Worm (Caenorhabditis elegans) whole organism, L1 larva: Measurements from ENCODE around the gene ptr-3.

Source experiments
- C34B4.2 ChIP-seq: sonication (generic microtip); optimal IDR thresholded peaks from 2 replicates; lab custom pipeline; 2017; ENCODE audit warnings: mild to moderate bottlenecking, missing genetic modification characterization, missing compliant biosample characterization
- ama-1 ChIP-seq: fragments of 150-350 bp; optimal IDR thresholded peaks from 2 replicates; lab custom pipeline; 2014
- blmp-1 ChIP-seq: fragments of 150-350 bp; optimal IDR thresholded peaks from 2 replicates; lab custom pipeline; 2014; ENCODE audit warnings: missing biosample characterization, missing genetic modification characterization
- dsc-1 ChIP-seq: sonication (generic microtip); optimal IDR thresholded peaks from 2 replicates; lab custom pipeline; 2016; ENCODE audit warnings: mild to moderate bottlenecking, missing genetic modification characterization, missing compliant biosample characterization
- efl-1 ChIP-seq, 4 experiments: fragments of 150-350 bp; optimal IDR thresholded peaks in 3 of 4; peaks in 1 of 4; 1 replicate in 1 of 4; 2 replicates in 3 of 4; lab custom pipeline; 2014; ENCODE audit warnings: missing biosample characterization in 2 of 4, missing genetic modification characterization in 2 of 4, missing genetic modification reagents in 2 of 4
- elt-2 ChIP-seq: sonication (generic microtip); optimal IDR thresholded peaks from 2 replicates; lab custom pipeline; 2016; ENCODE audit warnings: missing genetic modification characterization, mild to moderate bottlenecking, inconsistent platforms, missing compliant biosample characterization, missing genetic modification reagents
- elt-3 ChIP-seq, 6 experiments: fragments of 150-350 bp in 1 of 6; sonication (generic microtip); optimal IDR thresholded peaks; 2 replicates each; lab custom pipeline; 2017 to 2018; ENCODE audit warnings: missing biosample characterization in 6 of 6, missing genetic modification characterization in 6 of 6, inconsistent platforms in 1 of 6
- ets-5 ChIP-seq: fragments of 200-800 bp; sonication (Bioruptor generic); IDR thresholded peaks from 2 replicates; pipeline ENCODE4 v1.3.6; 2022; ENCODE audit warnings: missing genetic modification characterization, missing compliant biosample characterization
- fkh-8 ChIP-seq: sonication (generic microtip); optimal IDR thresholded peaks from 2 replicates; lab custom pipeline; 2016; ENCODE audit warnings: mild to moderate bottlenecking, missing genetic modification characterization, missing compliant biosample characterization
- grh-1 ChIP-seq: fragments of 200-800 bp; sonication (Bioruptor generic); IDR thresholded peaks from 2 replicates; pipeline ENCODE4 v1.3.6; 2022; ENCODE audit warnings: missing genetic modification reagents, missing genetic modification characterization, missing compliant biosample characterization
- hlh-4 ChIP-seq: sonication (generic microtip); optimal IDR thresholded peaks from 2 replicates; lab custom pipeline; 2016; ENCODE audit warnings: mild to moderate bottlenecking, missing genetic modification characterization, missing compliant biosample characterization
- lin-13 ChIP-seq: fragments of 150-350 bp; optimal IDR thresholded peaks from 2 replicates; lab custom pipeline; 2014; ENCODE audit warnings: missing biosample characterization, missing genetic modification reagents, missing genetic modification characterization
- lin-14 ChIP-seq: fragments of 200-800 bp; sonication (Bioruptor generic); optimal IDR thresholded peaks from 2 replicates; lab custom pipeline; 2018; ENCODE audit warnings: mild to moderate bottlenecking, missing genetic modification characterization, moderate library complexity, missing compliant biosample characterization
- lin-35 ChIP-seq, 2 experiments: fragments of 150-350 bp; optimal IDR thresholded peaks; 2 replicates each; lab custom pipeline; 2014; ENCODE audit warnings: missing biosample characterization in 2 of 2, missing genetic modification characterization in 2 of 2, missing genetic modification reagents in 2 of 2
- lin-39 ChIP-seq: fragments of 150-350 bp; optimal IDR thresholded peaks from 2 replicates; lab custom pipeline; 2014; ENCODE audit warnings: missing biosample characterization, missing genetic modification reagents, missing genetic modification characterization
- lsy-2 ChIP-seq, 2 experiments: fragments of 150-350 bp; optimal IDR thresholded peaks; 2 replicates each; lab custom pipeline; 2014; ENCODE audit warnings: missing biosample characterization in 2 of 2, missing genetic modification characterization in 2 of 2
- mab-9 ChIP-seq: fragments of 200-800 bp; sonication (Bioruptor generic); IDR thresholded peaks from 2 replicates; pipeline ENCODE4 v1.3.6; 2022; ENCODE audit warnings: missing genetic modification reagents, missing genetic modification characterization, missing compliant biosample characterization
- mdl-1 ChIP-seq, 2 experiments: fragments of 150-350 bp; optimal IDR thresholded peaks; 2 replicates each; lab custom pipeline; 2014 to 2017; ENCODE audit warnings: missing biosample characterization in 2 of 2, missing genetic modification characterization in 2 of 2, inconsistent platforms in 1 of 2
- nhr-20 ChIP-seq: sonication (generic microtip); optimal IDR thresholded peaks from 2 replicates; lab custom pipeline; 2016; ENCODE audit warnings: mild to moderate bottlenecking, missing genetic modification characterization, missing compliant biosample characterization
- nhr-28 ChIP-seq: fragments of 150-350 bp; optimal IDR thresholded peaks from 2 replicates; lab custom pipeline; 2014; ENCODE audit warnings: missing biosample characterization, missing genetic modification characterization
- nhr-71 ChIP-seq: sonication (generic microtip); optimal IDR thresholded peaks from 2 replicates; lab custom pipeline; 2016; ENCODE audit warnings: mild to moderate bottlenecking, missing genetic modification characterization, moderate library complexity, missing compliant biosample characterization
- nhr-84 ChIP-seq: sonication (generic microtip); optimal IDR thresholded peaks from 2 replicates; lab custom pipeline; 2017; ENCODE audit warnings: missing biosample characterization, missing genetic modification characterization
- nhr-85 ChIP-seq: sonication (generic microtip); peaks from one replicate; lab custom pipeline; 2016; ENCODE audit warnings: missing genetic modification characterization, inconsistent platforms, missing compliant biosample characterization
- nhr-90 ChIP-seq: sonication (generic microtip); optimal IDR thresholded peaks from 2 replicates; lab custom pipeline; 2016; ENCODE audit warnings: mild to moderate bottlenecking, missing genetic modification characterization, missing compliant biosample characterization; ENCODE audit not compliant: poor library complexity
- rnt-1 ChIP-seq: sonication (generic microtip); optimal IDR thresholded peaks from 2 replicates; lab custom pipeline; 2016; ENCODE audit warnings: mild to moderate bottlenecking, missing genetic modification characterization, moderate library complexity, missing compliant biosample characterization
- snu-23 ChIP-seq: sonication (generic microtip); optimal IDR thresholded peaks from 2 replicates; lab custom pipeline; 2016; ENCODE audit warnings: missing genetic modification characterization, missing compliant biosample characterization
- swsn-7 ChIP-seq: sonication (generic microtip); optimal IDR thresholded peaks from 2 replicates; lab custom pipeline; 2016; ENCODE audit warnings: missing genetic modification characterization, missing compliant biosample characterization
- tbx-2 ChIP-seq: sonication (generic microtip); optimal IDR thresholded peaks from 2 replicates; lab custom pipeline; 2016; ENCODE audit warnings: missing genetic modification characterization, missing compliant biosample characterization
- tlp-1 ChIP-seq: fragments of 150-350 bp; optimal IDR thresholded peaks from 2 replicates; lab custom pipeline; 2014; ENCODE audit warnings: missing biosample characterization, missing genetic modification characterization
- unc-62 ChIP-seq: fragments of 150-350 bp; optimal IDR thresholded peaks from 2 replicates; lab custom pipeline; 2014; ENCODE audit warnings: missing biosample characterization, missing genetic modification reagents, missing genetic modification characterization
- unc-86 ChIP-seq: sonication (generic microtip); optimal IDR thresholded peaks from 2 replicates; lab custom pipeline; 2016; ENCODE audit warnings: missing genetic modification characterization, missing compliant biosample characterization
- zip-4 ChIP-seq: fragments of 200-800 bp; sonication (Bioruptor generic); optimal IDR thresholded peaks from 2 replicates; lab custom pipeline; 2018; ENCODE audit warnings: mild to moderate bottlenecking, missing genetic modification characterization, moderate library complexity, missing compliant biosample characterization

Gene ptr-3

DNA sequence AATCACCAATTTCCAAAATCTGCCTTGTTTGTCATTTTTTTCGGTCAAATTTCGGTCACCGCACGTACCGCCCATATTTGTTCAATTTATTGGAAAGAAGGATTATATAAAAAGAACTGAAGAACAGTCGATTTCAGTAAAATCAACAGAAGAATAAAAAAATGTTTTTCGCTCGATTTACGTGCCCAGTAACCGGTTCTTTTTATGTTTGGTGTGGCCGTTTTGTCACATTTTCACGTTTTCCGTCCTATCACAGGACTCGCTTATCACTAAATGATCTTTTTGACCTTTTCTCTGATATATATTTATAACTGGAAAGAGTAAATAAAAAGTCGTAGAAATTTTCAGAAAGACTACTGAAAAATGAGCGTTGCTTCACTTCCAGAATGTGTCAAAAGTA lies 47.9 kb downstream of the ptr-3 start, which contains the start of gene far-7:
Gene far-7, plus strand, starts transcription at position 331 of the 400 bp plus-strand sequence.
- TF ChIP-seq nhr-20 (tag; lab: Kevin White, UChicago) (peak; percentile 46), nhr-84 (no peak), efl-1 (optimal IDR thresholded peaks at IDR 0.05; lab: Kevin White, UChicago) (no peak), efl-1 (GFP tag; optimal IDR thresholded peaks at IDR 0.05 in 1 of 2; lab: Kevin White, UChicago) (peak in 1 of 2 experiments; percentile 12), mdl-1 (tag; optimal IDR thresholded peaks at IDR 0.05; lab: Kevin White, UChicago) (peak in 1 of 2 experiments; percentile 35), grh-1 (GFP tag; lab: Robert Waterston, UW) (peak; percentile 36; the same call in 1 of the 2 replicates), unc-86 (tag; lab: Kevin White, UChicago) (no peak), snu-23 (GFP tag; lab: Kevin White, UChicago) (peak; percentile 57), nhr-28 (tag; lab: Kevin White, UChicago) (no peak), nhr-71 (tag; lab: Kevin White, UChicago) (peak; percentile 15), tbx-2 (tag; lab: Kevin White, UChicago) (peak; percentile 7), blmp-1 (tag; lab: Kevin White, UChicago) (peak; percentile 47), nhr-90 (peak; percentile 36), lin-35 (GFP tag; optimal IDR thresholded peaks at IDR 0.05; lab: Kevin White, UChicago) (peak in 1 of 2 experiments; percentile 41), unc-62 (no peak), lin-14 (GFP tag; lab: Kevin White, UChicago) (peak; percentile 58), zip-4 (no peak), nhr-85 (tag; lab: Kevin White, UChicago) (peak; percentile 66), ama-1 (peak; percentile 53), swsn-7 (tag; lab: Kevin White, UChicago) (no peak), elt-3 (tag; optimal IDR thresholded peaks at IDR 0.05; lab: Kevin White, UChicago) (peak in 2 of 6 experiments; percentile 16 to 50)

DNA sequence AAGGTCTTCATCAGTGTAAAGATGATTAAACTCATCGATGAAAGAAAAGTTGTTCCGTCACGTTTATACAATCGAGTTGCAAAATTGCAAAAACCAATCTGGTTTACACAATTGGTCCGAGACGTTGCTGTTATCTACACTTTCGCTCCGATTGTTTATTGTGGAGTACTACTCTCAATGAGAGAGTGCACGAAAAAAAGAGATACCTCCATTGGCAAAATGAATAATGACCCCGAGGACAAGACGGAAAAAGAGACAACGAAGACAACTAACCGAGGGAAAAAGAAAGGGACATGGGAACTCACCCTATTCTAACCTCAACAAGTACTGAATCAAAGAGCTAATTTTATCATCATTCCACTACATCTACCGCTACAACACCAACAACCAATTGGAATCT lies 53.8 kb downstream of the ptr-3 start:
- TF ChIP-seq fkh-8 (tag; lab: Kevin White, UChicago) (no peak), lin-13 (GFP tag; lab: Kevin White, UChicago) (no peak), elt-2 (peak; percentile 57), C34B4.2 (tag; lab: Kevin White, UChicago) (no peak), snu-23 (GFP tag; lab: Kevin White, UChicago) (peak; percentile 14), lin-14 (GFP tag; lab: Kevin White, UChicago) (peak; percentile 76), lsy-2 (tag; optimal IDR thresholded peaks at IDR 0.05; lab: Kevin White, UChicago) (peak in 1 of 2 experiments; percentile 29), nhr-71 (tag; lab: Kevin White, UChicago) (peak; percentile 10), mab-9 (GFP tag; lab: Robert Waterston, UW) (no peak), blmp-1 (tag; lab: Kevin White, UChicago) (peak; percentile 78), rnt-1 (tag; lab: Kevin White, UChicago) (peak; percentile 41), ets-5 (GFP tag; lab: Robert Waterston, UW) (no peak), tbx-2 (tag; lab: Kevin White, UChicago) (no peak), nhr-85 (tag; lab: Kevin White, UChicago) (peak; percentile 53), efl-1 (optimal IDR thresholded peaks at IDR 0.05; lab: Kevin White, UChicago) (peak in 1 of 2 experiments; percentile 1), efl-1 (GFP tag; optimal IDR thresholded peaks at IDR 0.05 in 1 of 2; lab: Kevin White, UChicago) (no peak), tlp-1 (tag; lab: Kevin White, UChicago) (no peak), hlh-4 (tag; lab: Kevin White, UChicago) (no peak), lin-39 (tag; lab: Kevin White, UChicago) (no peak), dsc-1 (tag; lab: Kevin White, UChicago) (peak; percentile 4)
